Fruit fly (Drosophila melanogaster) whole organism, embryonic: ENCODE measurements around the gene zye.
A peak's percentile ranks its signal among the peaks of the same experiment; 100 is the strongest.

Experiments
- CG12236 ChIP-seq: fragments of 200-800 bp; sonication (Bioruptor generic); optimal IDR thresholded peaks from 2 replicates; lab custom pipeline; 2016; ENCODE audit warnings: missing biosample characterization, missing genetic modification characterization
- CG15073 ChIP-seq: fragments of 200-800 bp; sonication (Bioruptor generic); optimal IDR thresholded peaks from 2 replicates; lab custom pipeline; 2016; ENCODE audit warnings: missing biosample characterization, missing genetic modification characterization
- CG1602 ChIP-seq: fragments of 200-800 bp; sonication (Bioruptor generic); optimal IDR thresholded peaks from 3 replicates; lab custom pipeline; 2016; ENCODE audit warnings: missing biosample characterization, missing genetic modification characterization
- CG17328 ChIP-seq: fragments of 200-800 bp; sonication (Bioruptor generic); IDR thresholded peaks from 2 replicates; pipeline ENCODE4 v1.3.6; 2022; ENCODE audit warnings: missing biosample characterization, missing genetic modification characterization
- CG17612 ChIP-seq: fragments of 200-800 bp; sonication (Bioruptor generic); IDR thresholded peaks from 2 replicates; pipeline ENCODE4 v1.3.6; 2022; ENCODE audit warnings: missing biosample characterization, missing genetic modification characterization
- CG17829 ChIP-seq: fragments of 200-800 bp; optimal IDR thresholded peaks from 2 replicates; lab custom pipeline; 2019; ENCODE audit warnings: missing biosample characterization, mild to moderate bottlenecking, missing genetic modification characterization, moderate library complexity
- CG1792 ChIP-seq: fragments of 200-800 bp; sonication (Bioruptor generic); optimal IDR thresholded peaks from 2 replicates; lab custom pipeline; 2016; ENCODE audit warnings: missing biosample characterization, missing genetic modification characterization
- CG2678 ChIP-seq: fragments of 200-800 bp; sonication (Bioruptor generic); optimal IDR thresholded peaks from 3 replicates; lab custom pipeline; 2019; ENCODE audit warnings: missing biosample characterization, mild to moderate bottlenecking, missing genetic modification characterization, moderate library complexity
- CG3726 ChIP-seq: fragments of 200-800 bp; sonication (Bioruptor generic); IDR thresholded peaks from 3 replicates; pipeline ENCODE4, ENCODE4 v1.3.6; 2022; ENCODE audit warnings: missing biosample characterization, missing genetic modification characterization
- CG42726 ChIP-seq: fragments of 200-800 bp; sonication (Bioruptor generic); IDR thresholded peaks from 2 replicates; pipeline ENCODE4 v1.3.6; 2022; ENCODE audit warnings: missing biosample characterization, missing genetic modification characterization; ENCODE audit not compliant: partially characterized antibody
- CG4328 ChIP-seq: fragments of 200-800 bp; sonication (Bioruptor generic); optimal IDR thresholded peaks from 3 replicates; lab custom pipeline; 2017; ENCODE audit warnings: missing biosample characterization, missing genetic modification reagents, missing genetic modification characterization
- CG5245 ChIP-seq: fragments of 200-800 bp; sonication (Bioruptor generic); optimal IDR thresholded peaks from 3 replicates; lab custom pipeline; 2016; ENCODE audit warnings: missing biosample characterization, missing genetic modification characterization
- CG6791 ChIP-seq: fragments of 200-800 bp; sonication (Bioruptor generic); IDR thresholded peaks from 3 replicates; pipeline ENCODE4 v1.3.6; 2022; ENCODE audit warnings: missing biosample characterization, missing genetic modification characterization; ENCODE audit not compliant: partially characterized antibody
- CG6813 ChIP-seq: fragments of 200-800 bp; sonication (Bioruptor generic); optimal IDR thresholded peaks from 2 replicates; lab custom pipeline; 2017; ENCODE audit warnings: missing biosample characterization, missing genetic modification characterization, mild to moderate bottlenecking, moderate library complexity, missing genetic modification reagents
- CG8089 ChIP-seq: fragments of 200-800 bp; sonication (Bioruptor generic); optimal IDR thresholded peaks from 3 replicates; lab custom pipeline; 2016; ENCODE audit warnings: missing biosample characterization, missing genetic modification characterization
- Camta ChIP-seq: fragments of 200-800 bp; sonication (Bioruptor generic); optimal IDR thresholded peaks from 2 replicates; lab custom pipeline; 2016; ENCODE audit warnings: missing biosample characterization, missing genetic modification characterization
- GATAe ChIP-seq: fragments of 200-800 bp; sonication (Bioruptor generic); conservative IDR thresholded peaks from 2 replicates; pipeline ENCODE4 v1.3.6; 2022; ENCODE audit warnings: missing biosample characterization, missing genetic modification characterization
- Jarid2 ChIP-seq: fragments of 200-800 bp; sonication (Bioruptor generic); optimal IDR thresholded peaks from 3 replicates; lab custom pipeline; 2017; ENCODE audit warnings: mild to moderate bottlenecking, missing biosample characterization, missing genetic modification reagents, missing genetic modification characterization
- NK7.1 ChIP-seq: fragments of 200-800 bp; sonication (Bioruptor generic); optimal IDR thresholded peaks from 3 replicates; lab custom pipeline; 2016; ENCODE audit warnings: missing biosample characterization, missing genetic modification characterization
- Oli ChIP-seq: fragments of 200-800 bp; sonication (Bioruptor generic); optimal IDR thresholded peaks from 2 replicates; lab custom pipeline; 2018; ENCODE audit warnings: missing biosample characterization, mild to moderate bottlenecking, missing genetic modification characterization, moderate library complexity
- PHDP ChIP-seq: fragments of 200-800 bp; sonication (Bioruptor generic); optimal IDR thresholded peaks from 3 replicates; lab custom pipeline; 2018; ENCODE audit warnings: missing biosample characterization, mild to moderate bottlenecking, missing genetic modification characterization, moderate library complexity
- Ptx1 ChIP-seq: fragments of 200-800 bp; sonication (Bioruptor generic); IDR thresholded peaks from 2 replicates; pipeline ENCODE4 v1.3.6; 2022; ENCODE audit warnings: missing biosample characterization, missing genetic modification characterization
- Ravus ChIP-seq: fragments of 200-800 bp; sonication (Bioruptor generic); IDR thresholded peaks from 2 replicates; pipeline ENCODE4 v1.3.6; 2022; ENCODE audit warnings: missing biosample characterization, missing genetic modification characterization
- Spps ChIP-seq: fragments of 200-800 bp; sonication (Bioruptor generic); optimal IDR thresholded peaks from 2 replicates; lab custom pipeline; 2018; ENCODE audit warnings: missing biosample characterization, mild to moderate bottlenecking, missing genetic modification characterization
- Ssrp ChIP-seq: fragments of 200-800 bp; sonication (Bioruptor generic); optimal IDR thresholded peaks from 2 replicates; lab custom pipeline; 2018; ENCODE audit warnings: missing biosample characterization, mild to moderate bottlenecking, missing genetic modification characterization, moderate library complexity
- YL-1 ChIP-seq: fragments of 200-800 bp; sonication (Bioruptor generic); optimal IDR thresholded peaks from 3 replicates; lab custom pipeline; 2017; ENCODE audit warnings: missing biosample characterization, mild to moderate bottlenecking, missing genetic modification characterization
- abd-A ChIP-seq: fragments of 200-800 bp; sonication (Bioruptor generic); optimal IDR thresholded peaks from 3 replicates; lab custom pipeline; 2019; ENCODE audit warnings: missing biosample characterization, mild to moderate bottlenecking, missing genetic modification characterization, moderate library complexity
- ap ChIP-seq: fragments of 200-800 bp; sonication (Bioruptor generic); IDR thresholded peaks from 2 replicates; pipeline ENCODE4 v1.3.6; 2022; ENCODE audit warnings: missing biosample characterization, missing genetic modification characterization
- croc ChIP-seq: fragments of 200-800 bp; sonication (Bioruptor generic); conservative IDR thresholded peaks from 3 replicates; pipeline ENCODE4 v1.3.6; 2022; ENCODE audit warnings: missing biosample characterization, missing genetic modification characterization
- crp ChIP-seq, 2 experiments: fragments of 200-800 bp; sonication (Bioruptor generic); optimal IDR thresholded peaks; 2 replicates in 1 of 2; 3 replicates in 1 of 2; lab custom pipeline; 2017; ENCODE audit warnings: missing biosample characterization in 2 of 2, missing genetic modification characterization in 2 of 2, mild to moderate bottlenecking in 1 of 2, moderate library complexity in 1 of 2
- fd3F ChIP-seq: fragments of 200-800 bp; sonication (Bioruptor generic); optimal IDR thresholded peaks from 2 replicates; lab custom pipeline; 2018; ENCODE audit warnings: missing biosample characterization, mild to moderate bottlenecking, missing genetic modification characterization, moderate library complexity
- gce ChIP-seq: fragments of 200-800 bp; sonication (Bioruptor generic); IDR thresholded peaks from 3 replicates; pipeline ENCODE4 v1.3.6; 2022; ENCODE audit warnings: missing biosample characterization, missing genetic modification characterization
- grau ChIP-seq: fragments of 200-800 bp; optimal IDR thresholded peaks from 3 replicates; lab custom pipeline; 2019; ENCODE audit warnings: missing biosample characterization, mild to moderate bottlenecking, missing genetic modification characterization, moderate library complexity
- kah ChIP-seq: fragments of 200-800 bp; sonication (Bioruptor generic); optimal IDR thresholded peaks from 2 replicates; lab custom pipeline; 2018; ENCODE audit warnings: missing biosample characterization, mild to moderate bottlenecking, missing genetic modification characterization
- kay ChIP-seq: fragments of 200-800 bp; sonication (Bioruptor generic); optimal IDR thresholded peaks from 2 replicates; lab custom pipeline; 2016; ENCODE audit warnings: missing biosample characterization, missing genetic modification characterization
- lov ChIP-seq, 2 experiments: fragments of 200-800 bp in 1 of 2; fragments of >200 bp in 1 of 2; sonication (Bioruptor generic) in 1 of 2; IDR thresholded peaks in 1 of 2; optimal IDR thresholded peaks in 1 of 2; 2 replicates in 1 of 2; 3 replicates in 1 of 2; pipeline versions ENCODE4 v1.3.6 to Lab custom; 2017 to 2022; ENCODE audit warnings: missing biosample characterization in 1 of 2, missing genetic modification characterization in 1 of 2
- mirr ChIP-seq: fragments of 200-800 bp; sonication (Bioruptor generic); optimal IDR thresholded peaks from 3 replicates; lab custom pipeline; 2018; ENCODE audit warnings: missing biosample characterization, mild to moderate bottlenecking, missing genetic modification characterization
- nom ChIP-seq: fragments of 200-800 bp; sonication (Bioruptor generic); optimal IDR thresholded peaks from 2 replicates; lab custom pipeline; 2017; ENCODE audit warnings: missing biosample characterization, missing genetic modification characterization, mild to moderate bottlenecking, moderate library complexity, missing genetic modification reagents
- onecut ChIP-seq: fragments of 200-800 bp; sonication (Bioruptor generic); IDR thresholded peaks from 2 replicates; pipeline ENCODE4 v1.3.6; 2022; ENCODE audit warnings: missing biosample characterization, missing genetic modification characterization
- sc ChIP-seq, 3 experiments: fragments of >200 bp in 2 of 3; fragments of 200-800 bp in 1 of 3; sonication (Bioruptor generic) in 1 of 3; optimal IDR thresholded peaks; 2 replicates in 2 of 3; 3 replicates in 1 of 3; lab custom pipeline; 2017; ENCODE audit warnings: mild to moderate bottlenecking in 1 of 3, missing biosample characterization in 1 of 3, missing genetic modification characterization in 1 of 3, missing genetic modification reagents in 1 of 3
- schlank ChIP-seq: fragments of 200-800 bp; sonication (Bioruptor generic); optimal IDR thresholded peaks from 2 replicates; lab custom pipeline; 2018; ENCODE audit warnings: missing biosample characterization, mild to moderate bottlenecking, missing genetic modification characterization
- sd ChIP-seq: fragments of 200-800 bp; sonication (Bioruptor generic); optimal IDR thresholded peaks from 3 replicates; lab custom pipeline; 2018; ENCODE audit warnings: missing biosample characterization, mild to moderate bottlenecking, missing genetic modification characterization, moderate library complexity
- sqz ChIP-seq: fragments of 200-800 bp; sonication (Bioruptor generic); optimal IDR thresholded peaks from 3 replicates; lab custom pipeline; 2018; ENCODE audit warnings: missing biosample characterization, mild to moderate bottlenecking, missing genetic modification characterization
- stwl ChIP-seq: fragments of 200-800 bp; sonication (Bioruptor generic); optimal IDR thresholded peaks from 3 replicates; lab custom pipeline; 2018; ENCODE audit warnings: missing biosample characterization, mild to moderate bottlenecking, missing genetic modification characterization, moderate library complexity
- tin ChIP-seq: fragments of 200-800 bp; sonication (Bioruptor generic); optimal IDR thresholded peaks from 3 replicates; lab custom pipeline; 2016; ENCODE audit warnings: missing biosample characterization, missing genetic modification characterization
- twi ChIP-seq: fragments of 200-800 bp; optimal IDR thresholded peaks from 2 replicates; lab custom pipeline; 2019; ENCODE audit warnings: missing biosample characterization, mild to moderate bottlenecking, missing genetic modification characterization, moderate library complexity
- unc-4 ChIP-seq: fragments of 200-800 bp; sonication (Bioruptor generic); IDR thresholded peaks from 2 replicates; pipeline ENCODE4 v1.3.6; 2022; ENCODE audit warnings: missing biosample characterization, missing genetic modification characterization; ENCODE audit not compliant: partially characterized antibody
- zen ChIP-seq: fragments of 200-800 bp; sonication (Bioruptor generic); optimal IDR thresholded peaks from 3 replicates; lab custom pipeline; 2018; ENCODE audit warnings: missing biosample characterization, mild to moderate bottlenecking, missing genetic modification characterization, moderate library complexity

The zye gene

dm6 chr3L:20384086-20384810, 29.2 kb upstream of the zye start, which contains the start of the genes CG5498 and fbl (continued):
- no peak for TF ChIP-seq sqz (GFP tag; lab: Kevin White, UChicago)
- TF ChIP-seq Oli (tag; lab: Kevin White, UChicago), result peak; percentile 25
- no peak for TF ChIP-seq NK7.1 (GFP tag; lab: Kevin White, UChicago)
- TF ChIP-seq abd-A (tag; lab: Kevin White, UChicago), result no peak
- TF ChIP-seq CG3726 (GFP tag; lab: Robert Waterston, UW), result no peak
- no peak for TF ChIP-seq CG17612 (GFP tag; lab: Robert Waterston, UW)
- TF ChIP-seq Ravus (GFP tag; lab: Robert Waterston, UW), result no peak
- peak; percentile 40 for TF ChIP-seq Ptx1 (GFP tag; lab: Robert Waterston, UW)
- no peak for TF ChIP-seq croc (GFP tag; lab: Robert Waterston, UW)
- TF ChIP-seq stwl (tag; lab: Kevin White, UChicago), result peak; percentile 96
- TF ChIP-seq ap (GFP tag; lab: Robert Waterston, UW), result no peak
- peak; percentile 32 for TF ChIP-seq Ssrp
- TF ChIP-seq unc-4 (GFP tag; lab: Robert Waterston, UW), result peak; percentile 62
- TF ChIP-seq CG15073 (GFP tag; lab: Kevin White, UChicago), result peak; percentile 24
- TF ChIP-seq CG17829, result peak; percentile 74
- TF ChIP-seq CG2678 (tag; lab: Kevin White, UChicago), result peak; percentile 79
- peak; percentile 56 for TF ChIP-seq CG5245
- peak; percentile 84 for TF ChIP-seq sd
- no peak for TF ChIP-seq sc (optimal IDR thresholded peaks at IDR 0.05; lab: Kevin White, UChicago)
- TF ChIP-seq sc (GFP tag; optimal IDR thresholded peaks at IDR 0.05; lab: Kevin White, UChicago), result no peak
- peak; percentile 37 for TF ChIP-seq fd3F
- TF ChIP-seq Jarid2, result no peak
- no peak; the same call in 2 of the 3 replicates for TF ChIP-seq CG6791 (GFP tag; lab: Robert Waterston, UW)
- peak; percentile 19 for TF ChIP-seq twi (tag; lab: Kevin White, UChicago)
- peak; percentile 30 for TF ChIP-seq CG4328 (GFP tag; lab: Kevin White, UChicago)
- TF ChIP-seq crp (GFP tag; optimal IDR thresholded peaks at IDR 0.05; lab: Kevin White, UChicago), result peak; percentile 21 to 88
- TF ChIP-seq schlank (tag; lab: Kevin White, UChicago), result no peak
- TF ChIP-seq Camta, result peak; percentile 45
- peak; percentile 6 for TF ChIP-seq mirr (GFP tag; lab: Kevin White, UChicago)
- no peak for TF ChIP-seq CG17328 (GFP tag; lab: Robert Waterston, UW)
- peak; percentile 64 for TF ChIP-seq CG1602 (GFP tag; lab: Kevin White, UChicago)
- TF ChIP-seq gce, result no peak
- peak; percentile 13 for TF ChIP-seq YL-1 (GFP tag; lab: Kevin White, UChicago)
- TF ChIP-seq tin (GFP tag; lab: Kevin White, UChicago), result peak; percentile 46
- TF ChIP-seq CG6813 (GFP tag; lab: Kevin White, UChicago), result no peak
- TF ChIP-seq CG1792 (GFP tag; lab: Kevin White, UChicago), result no peak
- 0 out of 2 replicates have a peak, but pooled peaks have one; percentile 15 for TF ChIP-seq CG42726 (GFP tag; lab: Robert Waterston, UW)
- TF ChIP-seq kah (GFP tag; lab: Kevin White, UChicago), result no peak
- TF ChIP-seq onecut, result peak; percentile 55
- peak; percentile 34 for TF ChIP-seq zen (tag; lab: Kevin White, UChicago)
- no peak for TF ChIP-seq CG12236 (GFP tag; lab: Kevin White, UChicago)
- TF ChIP-seq grau (tag; lab: Kevin White, UChicago), result peak; percentile 77
- no peak for TF ChIP-seq CG8089
- TF ChIP-seq kay, result peak; percentile 35
- no peak for TF ChIP-seq lov (optimal IDR thresholded peaks at IDR 0.05; lab: Kevin White, UChicago)
- TF ChIP-seq lov (GFP tag; IDR thresholded peaks at IDR 0.05; lab: Robert Waterston, UW), result no peak
- peak; percentile 70 for TF ChIP-seq PHDP (tag; lab: Kevin White, UChicago)
- TF ChIP-seq nom, result no peak
- TF ChIP-seq GATAe, result no peak
- TF ChIP-seq Spps (tag; lab: Kevin White, UChicago), result peak; percentile 21
